Fruit fly (Drosophila melanogaster): ENCODE results near the gene CG43219.

The CG43219 gene

dm6 chr3L:21204581-21205495, 15.4 kb upstream of the CG43219 start (continued):
- no peak for TF ChIP-seq corto (GFP tag; optimal IDR thresholded peaks at IDR 0.05)
- no peak for TF ChIP-seq Optix (GFP tag; IDR thresholded peaks at IDR 0.05)
- no peak for TF ChIP-seq NC2α (GFP tag; optimal IDR thresholded peaks at IDR 0.05)
- TF ChIP-seq abd-A (tag; optimal IDR thresholded peaks at IDR 0.05): peak; percentile 85
- no peak for TF ChIP-seq CG10654 (GFP tag; optimal IDR thresholded peaks at IDR 0.05)
- TF ChIP-seq Ptx1 (GFP tag; IDR thresholded peaks at IDR 0.05): no peak
- no peak for TF ChIP-seq amos (GFP tag; IDR thresholded peaks at IDR 0.05; ENCODE audit: partially characterized antibody)
- TF ChIP-seq CG7556 (GFP tag; optimal IDR thresholded peaks at IDR 0.05): peak; percentile 32
- no peak for TF ChIP-seq CG13296 (GFP tag; optimal IDR thresholded peaks at IDR 0.05)
- no peak for TF ChIP-seq ken (GFP tag; IDR thresholded peaks at IDR 0.05)
- TF ChIP-seq CG33557 (GFP tag; optimal IDR thresholded peaks at IDR 0.05): peak; percentile 14
- no peak for TF ChIP-seq CG8478 (optimal IDR thresholded peaks at IDR 0.05)
- TF ChIP-seq CG31388 (GFP tag; optimal IDR thresholded peaks at IDR 0.05): no peak
- TF ChIP-seq pan (optimal IDR thresholded peaks at IDR 0.05): no peak
- TF ChIP-seq pan (GFP tag; optimal IDR thresholded peaks at IDR 0.05 in 1 of 2, IDR thresholded peaks at IDR 0.05 in 1 of 2): no peak
- no peak for TF ChIP-seq CkIIα-i1 (GFP tag; IDR thresholded peaks at IDR 0.05)
- TF ChIP-seq Ets97D (GFP tag; optimal IDR thresholded peaks at IDR 0.05): no peak
- TF ChIP-seq CG11093 (GFP tag; IDR thresholded peaks at IDR 0.05): no peak
- no peak for TF ChIP-seq ab (GFP tag; optimal IDR thresholded peaks at IDR 0.05)
- TF ChIP-seq CG7357 (GFP tag; IDR thresholded peaks at IDR 0.05): no peak
- no peak for TF ChIP-seq onecut (GFP tag; IDR thresholded peaks at IDR 0.05)
- no peak for TF ChIP-seq nau (GFP tag; optimal IDR thresholded peaks at IDR 0.05)
- TF ChIP-seq pho (GFP tag; optimal IDR thresholded peaks at IDR 0.05): peak; percentile 38
- TF ChIP-seq sens (GFP tag): peak; percentile 87
- no peak for TF ChIP-seq YL-1 (GFP tag; optimal IDR thresholded peaks at IDR 0.05)
- TF ChIP-seq crol (GFP tag; IDR thresholded peaks at IDR 0.05): no peak
- TF ChIP-seq repo (GFP tag; optimal IDR thresholded peaks at IDR 0.05): no peak
- no peak for TF ChIP-seq ac (GFP tag; optimal IDR thresholded peaks at IDR 0.05)
- TF ChIP-seq D19B (GFP tag; optimal IDR thresholded peaks at IDR 0.05): no peak
- no peak for TF ChIP-seq Usf (GFP tag; optimal IDR thresholded peaks at IDR 0.05)
- TF ChIP-seq CG4282 (GFP tag; optimal IDR thresholded peaks at IDR 0.05): no peak
- TF ChIP-seq cas (GFP tag; IDR thresholded peaks at IDR 0.05): no peak
- TF ChIP-seq CG3163 (GFP tag; optimal IDR thresholded peaks at IDR 0.05): no peak
- no peak for TF ChIP-seq CG6813 (GFP tag; optimal IDR thresholded peaks at IDR 0.05)
- no peak for TF ChIP-seq Drgx (GFP tag; IDR thresholded peaks at IDR 0.05)
- no peak for TF ChIP-seq inv (GFP tag; IDR thresholded peaks at IDR 0.05; ENCODE audit: partially characterized antibody)
- no peak for TF ChIP-seq al (GFP tag; IDR thresholded peaks at IDR 0.05)
- TF ChIP-seq fd102C (GFP tag; optimal IDR thresholded peaks at IDR 0.05): no peak
- no peak for TF ChIP-seq lmd (GFP tag; IDR thresholded peaks at IDR 0.05)
- TF ChIP-seq HHEX (GFP tag; optimal IDR thresholded peaks at IDR 0.05): peak; percentile 14
- peak; percentile 66 for TF ChIP-seq Med (GFP tag)
- no peak for TF ChIP-seq Gsc (GFP tag; IDR thresholded peaks at IDR 0.05)
- no peak for TF ChIP-seq Sry-δ (GFP tag; optimal IDR thresholded peaks at IDR 0.05)
- 0 out of 3 replicates have a peak, but pooled peaks have one; percentile 37 for TF ChIP-seq CG17361 (GFP tag; IDR thresholded peaks at IDR 0.05)
- no peak for TF ChIP-seq CTCF (GFP tag; optimal IDR thresholded peaks at IDR 0.05)
- no peak for TF ChIP-seq Antp (GFP tag; optimal IDR thresholded peaks at IDR 0.05)
- TF ChIP-seq CG4707 (GFP tag; optimal IDR thresholded peaks at IDR 0.05): no peak
- no peak for TF ChIP-seq HmgZ (tag; optimal IDR thresholded peaks at IDR 0.05)
- TF ChIP-seq CG31365 (tag; optimal IDR thresholded peaks at IDR 0.05): no peak
- TF ChIP-seq lola (GFP tag; optimal IDR thresholded peaks at IDR 0.05): no peak
- TF ChIP-seq Xrp1 (GFP tag; IDR thresholded peaks at IDR 0.05): no peak

Data from whole organism, embryonic.